Fruit fly (Drosophila melanogaster): Measurements from ENCODE around the gene scramb1.

DNA sequence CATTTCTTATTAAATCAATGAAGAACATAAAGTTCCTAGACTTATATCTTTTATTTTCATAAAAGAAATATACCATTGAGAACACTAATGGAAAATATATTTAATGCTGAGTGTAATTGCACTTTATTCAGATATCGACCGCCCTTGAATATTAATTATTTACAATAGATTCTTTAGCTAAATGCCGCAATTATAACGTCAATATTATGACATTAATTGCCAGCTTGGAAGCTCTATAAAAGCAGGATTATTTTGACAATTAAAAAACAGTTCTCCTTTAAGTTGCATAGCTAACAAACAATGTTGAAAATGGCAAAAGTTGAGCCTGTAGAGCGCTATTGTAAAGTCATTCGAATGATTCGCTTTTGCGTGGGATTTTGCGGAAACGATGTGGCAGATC is 47.9 kb upstream of the scramb1 start, which contains the start of gene Or67d:
- TF ChIP-seq CG12768 (GFP tag; optimal IDR thresholded peaks at IDR 0.05) (no peak), CG11617 (GFP tag; optimal IDR thresholded peaks at IDR 0.05) (no peak), Mnt (GFP tag; optimal IDR thresholded peaks at IDR 0.05) (no peak), Clk (GFP tag; optimal IDR thresholded peaks at IDR 0.05) (no peak), cic (GFP tag; optimal IDR thresholded peaks at IDR 0.05) (no peak)

Data from whole organism, adult.